Worm (Caenorhabditis elegans) whole organism, L1 larva: ENCODE measurements around the gene F46F5.14.

ENCODE experiments used
- ceh-82 ChIP-seq, 3 experiments: fragments of 150-350 bp in 1 of 3; sonication (generic microtip) in 2 of 3; optimal IDR thresholded peaks; 2 replicates each; lab custom pipeline; 2014 to 2017; ENCODE audit warnings: missing biosample characterization in 3 of 3, missing genetic modification characterization in 3 of 3
- dpl-1 ChIP-seq, 3 experiments: fragments of 150-350 bp in 2 of 3; sonication (generic microtip) in 1 of 3; optimal IDR thresholded peaks; 2 replicates each; lab custom pipeline; 2014 to 2017; ENCODE audit warnings: missing biosample characterization in 3 of 3, missing genetic modification characterization in 3 of 3, missing genetic modification reagents in 3 of 3
- fkh-10 ChIP-seq: sonication (generic microtip); optimal IDR thresholded peaks from 2 replicates; lab custom pipeline; 2017; ENCODE audit warnings: missing biosample characterization, missing genetic modification reagents, missing genetic modification characterization
- fos-1 ChIP-seq: fragments of 150-350 bp; optimal IDR thresholded peaks from 2 replicates; lab custom pipeline; 2014; ENCODE audit warnings: missing biosample characterization, missing genetic modification characterization
- hlh-4 ChIP-seq: sonication (generic microtip); optimal IDR thresholded peaks from 2 replicates; lab custom pipeline; 2016; ENCODE audit warnings: mild to moderate bottlenecking, missing genetic modification characterization, missing compliant biosample characterization
- irx-1 ChIP-seq: sonication (generic microtip); optimal IDR thresholded peaks from 2 replicates; lab custom pipeline; 2016; ENCODE audit warnings: missing genetic modification characterization, missing compliant biosample characterization
- mep-1 ChIP-seq: fragments of 150-350 bp; optimal IDR thresholded peaks from 2 replicates; lab custom pipeline; 2014; ENCODE audit warnings: missing biosample characterization, missing genetic modification characterization
- nhr-237 ChIP-seq: fragments of 150-350 bp; optimal IDR thresholded peaks from 2 replicates; lab custom pipeline; 2014; ENCODE audit warnings: missing biosample characterization, missing genetic modification characterization
- nhr-71 ChIP-seq: sonication (generic microtip); optimal IDR thresholded peaks from 2 replicates; lab custom pipeline; 2016; ENCODE audit warnings: mild to moderate bottlenecking, missing genetic modification characterization, moderate library complexity, missing compliant biosample characterization
- nhr-77 ChIP-seq: fragments of 150-350 bp; optimal IDR thresholded peaks from 2 replicates; lab custom pipeline; 2014; ENCODE audit warnings: missing biosample characterization, missing genetic modification characterization
- nhr-90 ChIP-seq: sonication (generic microtip); optimal IDR thresholded peaks from 2 replicates; lab custom pipeline; 2016; ENCODE audit warnings: mild to moderate bottlenecking, missing genetic modification characterization, missing compliant biosample characterization; ENCODE audit not compliant: poor library complexity
- pqm-1 ChIP-seq: sonication (generic microtip); optimal IDR thresholded peaks from 3 replicates; lab custom pipeline; 2017; ENCODE audit warnings: missing biosample characterization, missing genetic modification characterization
- snpc-4 ChIP-seq: fragments of 150-350 bp; optimal IDR thresholded peaks from 2 replicates; lab custom pipeline; 2014; ENCODE audit warnings: missing biosample characterization, missing genetic modification characterization
- ztf-11 ChIP-seq, 2 experiments: sonication (generic microtip); optimal IDR thresholded peaks; 2 replicates each; lab custom pipeline; 2016 to 2017; ENCODE audit warnings: missing genetic modification characterization in 2 of 2, missing biosample characterization in 1 of 2, missing compliant biosample characterization in 1 of 2

ce11 chrII:791828-792227 is 8.0 kb upstream of the F46F5.14 start, which contains the start of gene F46F5.1:
- TF ChIP-seq ztf-11 (tag; optimal IDR thresholded peaks at IDR 0.05; lab: Kevin White, UChicago) (no peak), nhr-237 (no peak), fkh-10 (GFP tag; lab: Kevin White, UChicago) (no peak), fos-1 (no peak), irx-1 (tag; lab: Kevin White, UChicago) (no peak), ceh-82 (tag; optimal IDR thresholded peaks at IDR 0.05; lab: Kevin White, UChicago) (no peak), snpc-4 (no peak), nhr-77 (tag; lab: Kevin White, UChicago) (no peak), dpl-1 (GFP tag; optimal IDR thresholded peaks at IDR 0.05; lab: Kevin White, UChicago) (no peak), pqm-1 (tag; lab: Kevin White, UChicago) (no peak), nhr-71 (tag; lab: Kevin White, UChicago) (no peak), hlh-4 (no peak), mep-1 (no peak), nhr-90 (tag; lab: Kevin White, UChicago) (no peak)
